Comparison of ENCODE assay signal across 2 worm cellular contexts in the genomic region with DNA sequence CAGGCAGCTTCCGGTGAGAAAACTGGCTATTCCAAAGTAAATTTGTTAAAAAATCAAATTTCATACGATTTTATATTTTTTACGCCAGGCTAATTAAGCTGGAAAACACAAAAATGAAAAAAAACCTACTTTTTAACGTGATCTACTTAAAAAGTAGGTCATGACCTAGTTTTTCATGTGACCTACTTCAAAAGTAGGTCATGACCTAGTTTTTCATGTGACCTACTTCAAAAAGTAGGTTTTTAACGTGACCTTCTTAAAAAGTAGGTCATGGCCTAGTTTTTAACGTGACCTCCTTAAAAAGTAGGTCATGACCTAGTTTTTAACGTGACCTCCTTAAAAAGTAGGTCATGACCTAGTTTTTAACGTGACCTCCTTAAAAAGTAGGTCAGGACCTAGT.
TF ChIP-seq lines count a peak whose summit lies in the region.

No protein-coding gene starts in this region.

TF ChIP-seq in whole organism, L1 larva, 84 proteins besides CTCF, POLR2A, EP300 and RAD21:
- peak; percentile 93 for TF ChIP-seq nhr-85 (tag; lab: Kevin White, UChicago)

TF ChIP-seq in whole organism, L3 larva, 47 proteins besides CTCF, POLR2A, EP300 and RAD21:
- TF ChIP-seq nhr-23 (tag; optimal IDR thresholded peaks at IDR 0.05; lab: Kevin White, UChicago), result peak; percentile 68
TF ChIP-seq in whole organism, L3 larva: peak in this region for 1; not testable (repeated sequence) for 46.
